Worm (Caenorhabditis elegans) whole organism, L1 larva: ENCODE measurements around the gene C34B4.5.
A peak's percentile ranks its signal among the peaks of the same experiment; 100 is the strongest.

Experiments used
- C04F5.9 ChIP-seq: sonication (generic microtip); optimal IDR thresholded peaks from 2 replicates; lab custom pipeline; 2016; ENCODE audit warnings: missing genetic modification characterization, missing compliant biosample characterization
- F16B12.6 ChIP-seq: fragments of 150-350 bp; optimal IDR thresholded peaks from 2 replicates; lab custom pipeline; 2014; ENCODE audit warnings: missing biosample characterization, missing genetic modification characterization
- Y116A8C.19 ChIP-seq: sonication (generic microtip); optimal IDR thresholded peaks from 2 replicates; lab custom pipeline; 2016; ENCODE audit warnings: missing compliant biosample characterization, missing genetic modification characterization, borderline replicate concordance
- aly-2 ChIP-seq: fragments of 150-350 bp; optimal IDR thresholded peaks from 2 replicates; lab custom pipeline; 2014; ENCODE audit warnings: missing biosample characterization, missing genetic modification characterization
- ama-1 ChIP-seq: fragments of 150-350 bp; optimal IDR thresholded peaks from 2 replicates; lab custom pipeline; 2014
- ceh-63 ChIP-seq: fragments of 200-800 bp; sonication (Bioruptor generic); optimal IDR thresholded peaks from 2 replicates; lab custom pipeline; 2018; ENCODE audit warnings: mild to moderate bottlenecking, missing genetic modification characterization, missing compliant biosample characterization
- ceh-82 ChIP-seq, 3 experiments: fragments of 150-350 bp in 1 of 3; sonication (generic microtip) in 2 of 3; optimal IDR thresholded peaks; 2 replicates each; lab custom pipeline; 2014 to 2017; ENCODE audit warnings: missing biosample characterization in 3 of 3, missing genetic modification characterization in 3 of 3
- ceh-88 ChIP-seq: fragments of 200-800 bp; sonication (Bioruptor generic); IDR thresholded peaks from 2 replicates; pipeline ENCODE4 v1.3.6; 2022; ENCODE audit warnings: missing genetic modification characterization, missing compliant biosample characterization
- dsc-1 ChIP-seq: sonication (generic microtip); optimal IDR thresholded peaks from 2 replicates; lab custom pipeline; 2016; ENCODE audit warnings: mild to moderate bottlenecking, missing genetic modification characterization, missing compliant biosample characterization
- efl-1 ChIP-seq, 4 experiments: fragments of 150-350 bp; optimal IDR thresholded peaks in 3 of 4; peaks in 1 of 4; 1 replicate in 1 of 4; 2 replicates in 3 of 4; lab custom pipeline; 2014; ENCODE audit warnings: missing biosample characterization in 2 of 4, missing genetic modification characterization in 2 of 4, missing genetic modification reagents in 2 of 4
- efl-3 ChIP-seq: fragments of 200-800 bp; sonication (Bioruptor generic); optimal IDR thresholded peaks from 2 replicates; lab custom pipeline; 2018; ENCODE audit warnings: mild to moderate bottlenecking, missing genetic modification characterization, missing compliant biosample characterization
- egl-13 ChIP-seq: sonication (generic microtip); optimal IDR thresholded peaks from 2 replicates; lab custom pipeline; 2016; ENCODE audit warnings: missing genotype, missing genetic modification reagents, missing genetic modification characterization, missing compliant biosample characterization
- egl-27 ChIP-seq, 2 experiments: fragments of 150-350 bp in 1 of 2; sonication (generic microtip); optimal IDR thresholded peaks; 3 replicates each; lab custom pipeline; 2017 to 2018; ENCODE audit warnings: missing biosample characterization in 2 of 2, missing genetic modification characterization in 2 of 2, missing genetic modification reagents in 2 of 2
- elt-2 ChIP-seq: sonication (generic microtip); optimal IDR thresholded peaks from 2 replicates; lab custom pipeline; 2016; ENCODE audit warnings: missing genetic modification characterization, mild to moderate bottlenecking, inconsistent platforms, missing compliant biosample characterization, missing genetic modification reagents
- hlh-4 ChIP-seq: sonication (generic microtip); optimal IDR thresholded peaks from 2 replicates; lab custom pipeline; 2016; ENCODE audit warnings: mild to moderate bottlenecking, missing genetic modification characterization, missing compliant biosample characterization
- lin-14 ChIP-seq: fragments of 200-800 bp; sonication (Bioruptor generic); optimal IDR thresholded peaks from 2 replicates; lab custom pipeline; 2018; ENCODE audit warnings: mild to moderate bottlenecking, missing genetic modification characterization, moderate library complexity, missing compliant biosample characterization
- lin-15B ChIP-seq: fragments of 150-350 bp; sonication (generic microtip); optimal IDR thresholded peaks from 3 replicates; lab custom pipeline; 2014; ENCODE audit warnings: missing biosample characterization, missing genetic modification characterization
- lin-35 ChIP-seq, 2 experiments: fragments of 150-350 bp; optimal IDR thresholded peaks; 2 replicates each; lab custom pipeline; 2014; ENCODE audit warnings: missing biosample characterization in 2 of 2, missing genetic modification characterization in 2 of 2, missing genetic modification reagents in 2 of 2
- lin-39 ChIP-seq: fragments of 150-350 bp; optimal IDR thresholded peaks from 2 replicates; lab custom pipeline; 2014; ENCODE audit warnings: missing biosample characterization, missing genetic modification reagents, missing genetic modification characterization
- lir-3 ChIP-seq: sonication (generic microtip); optimal IDR thresholded peaks from 2 replicates; lab custom pipeline; 2016; ENCODE audit warnings: mild to moderate bottlenecking, missing genetic modification characterization, moderate library complexity, missing compliant biosample characterization; ENCODE audit not compliant: poor library complexity
- lsy-2 ChIP-seq, 2 experiments: fragments of 150-350 bp; optimal IDR thresholded peaks; 2 replicates each; lab custom pipeline; 2014; ENCODE audit warnings: missing biosample characterization in 2 of 2, missing genetic modification characterization in 2 of 2
- mab-9 ChIP-seq: fragments of 200-800 bp; sonication (Bioruptor generic); IDR thresholded peaks from 2 replicates; pipeline ENCODE4 v1.3.6; 2022; ENCODE audit warnings: missing genetic modification reagents, missing genetic modification characterization, missing compliant biosample characterization
- mep-1 ChIP-seq: fragments of 150-350 bp; optimal IDR thresholded peaks from 2 replicates; lab custom pipeline; 2014; ENCODE audit warnings: missing biosample characterization, missing genetic modification characterization
- nhr-11 ChIP-seq: fragments of 150-350 bp; optimal IDR thresholded peaks from 2 replicates; lab custom pipeline; 2014; ENCODE audit warnings: missing biosample characterization, missing genetic modification characterization
- nhr-19 ChIP-seq: fragments of 200-800 bp; sonication (Bioruptor generic); conservative IDR thresholded peaks from 2 replicates; pipeline ENCODE4 v1.3.6; 2022; ENCODE audit warnings: missing genetic modification characterization, missing compliant biosample characterization
- nhr-237 ChIP-seq: fragments of 150-350 bp; optimal IDR thresholded peaks from 2 replicates; lab custom pipeline; 2014; ENCODE audit warnings: missing biosample characterization, missing genetic modification characterization
- nhr-71 ChIP-seq: sonication (generic microtip); optimal IDR thresholded peaks from 2 replicates; lab custom pipeline; 2016; ENCODE audit warnings: mild to moderate bottlenecking, missing genetic modification characterization, moderate library complexity, missing compliant biosample characterization
- nhr-85 ChIP-seq: sonication (generic microtip); peaks from one replicate; lab custom pipeline; 2016; ENCODE audit warnings: missing genetic modification characterization, inconsistent platforms, missing compliant biosample characterization
- nhr-90 ChIP-seq: sonication (generic microtip); optimal IDR thresholded peaks from 2 replicates; lab custom pipeline; 2016; ENCODE audit warnings: mild to moderate bottlenecking, missing genetic modification characterization, missing compliant biosample characterization; ENCODE audit not compliant: poor library complexity
- pag-3 ChIP-seq: sonication (generic microtip); optimal IDR thresholded peaks from 2 replicates; lab custom pipeline; 2017; ENCODE audit warnings: missing genetic modification characterization, mild to moderate bottlenecking, missing compliant biosample characterization, antibody characterized with exemption, borderline replicate concordance; ENCODE audit not compliant: insufficient read depth
- pax-3 ChIP-seq: fragments of 200-800 bp; sonication (Bioruptor generic); optimal IDR thresholded peaks from 2 replicates; lab custom pipeline; 2018; ENCODE audit warnings: mild to moderate bottlenecking, missing genetic modification characterization, moderate library complexity, missing compliant biosample characterization
- snpc-4 ChIP-seq: fragments of 150-350 bp; optimal IDR thresholded peaks from 2 replicates; lab custom pipeline; 2014; ENCODE audit warnings: missing biosample characterization, missing genetic modification characterization
- snu-23 ChIP-seq: sonication (generic microtip); optimal IDR thresholded peaks from 2 replicates; lab custom pipeline; 2016; ENCODE audit warnings: missing genetic modification characterization, missing compliant biosample characterization
- sox-4 ChIP-seq: sonication (generic microtip); optimal IDR thresholded peaks from 2 replicates; lab custom pipeline; 2016; ENCODE audit warnings: missing genetic modification characterization, missing compliant biosample characterization
- tlp-1 ChIP-seq: fragments of 150-350 bp; optimal IDR thresholded peaks from 2 replicates; lab custom pipeline; 2014; ENCODE audit warnings: missing biosample characterization, missing genetic modification characterization
- unc-30 ChIP-seq: sonication (generic microtip); optimal IDR thresholded peaks from 2 replicates; lab custom pipeline; 2017; ENCODE audit warnings: missing biosample characterization, missing genetic modification characterization
- unc-86 ChIP-seq: sonication (generic microtip); optimal IDR thresholded peaks from 2 replicates; lab custom pipeline; 2016; ENCODE audit warnings: missing genetic modification characterization, missing compliant biosample characterization
- unc-98 ChIP-seq: fragments of 200-800 bp; sonication (Bioruptor generic); IDR thresholded peaks from 2 replicates; pipeline ENCODE4 v1.3.6; 2022; ENCODE audit warnings: missing genetic modification characterization, missing compliant biosample characterization
- vab-15 ChIP-seq: sonication (generic microtip); optimal IDR thresholded peaks from 2 replicates; lab custom pipeline; 2017; ENCODE audit warnings: missing genotype, mild to moderate bottlenecking, missing genetic modification characterization, missing compliant biosample characterization

C34B4.5 gene

ce11 chrV:13088485-13088884 is 7.3 kb upstream of the C34B4.5 start:
- no peak for TF ChIP-seq unc-30
- peak; percentile 1 for TF ChIP-seq dsc-1 (tag; lab: Kevin White, UChicago)
- peak; percentile 7 for TF ChIP-seq snu-23 (GFP tag; lab: Kevin White, UChicago)
- TF ChIP-seq nhr-85 (tag; lab: Kevin White, UChicago), result peak; percentile 64
- no peak for TF ChIP-seq pag-3 (tag; lab: Kevin White, UChicago)
- TF ChIP-seq efl-3 (GFP tag; lab: Kevin White, UChicago), result no peak
- no peak for TF ChIP-seq pax-3 (tag; lab: Kevin White, UChicago)
- TF ChIP-seq ama-1 (lab: Kevin White, UChicago), result no peak
- TF ChIP-seq unc-98 (GFP tag; lab: Robert Waterston, UW), result no peak

- peak; percentile 9 for TF ChIP-seq elt-2 (tag; lab: Kevin White, UChicago)
- TF ChIP-seq unc-30, result no peak
- no peak for TF ChIP-seq unc-86 (tag; lab: Kevin White, UChicago)
- TF ChIP-seq nhr-90 (tag; lab: Kevin White, UChicago), result peak; percentile 29
- peak; percentile 18 for TF ChIP-seq pax-3 (tag; lab: Kevin White, UChicago)
- peak; percentile 0 for TF ChIP-seq snu-23 (GFP tag; lab: Kevin White, UChicago)
- peak; percentile 19; the same call in 1 of the 2 replicates for TF ChIP-seq nhr-19 (GFP tag; lab: Robert Waterston, UW)
- TF ChIP-seq snpc-4 (tag; lab: Kevin White, UChicago), result no peak
- TF ChIP-seq aly-2 (tag; lab: Kevin White, UChicago), result peak; percentile 54
- peak; percentile 8 for TF ChIP-seq lin-14 (GFP tag; lab: Kevin White, UChicago)
- TF ChIP-seq lin-39 (tag; lab: Kevin White, UChicago), result no peak
- TF ChIP-seq ceh-82 (tag; optimal IDR thresholded peaks at IDR 0.05; lab: Kevin White, UChicago), result no peak
- TF ChIP-seq nhr-71, result peak; percentile 32
- peak; percentile 49 for TF ChIP-seq nhr-85 (tag; lab: Kevin White, UChicago)
- TF ChIP-seq tlp-1 (tag; lab: Kevin White, UChicago), result no peak
- no peak for TF ChIP-seq F16B12.6 (tag; lab: Kevin White, UChicago)
- no peak for TF ChIP-seq efl-1 (optimal IDR thresholded peaks at IDR 0.05; lab: Kevin White, UChicago)
- peak in 1 of 2 experiments; percentile 16 for TF ChIP-seq efl-1 (GFP tag; optimal IDR thresholded peaks at IDR 0.05 in 1 of 2; lab: Kevin White, UChicago)
- no peak for TF ChIP-seq ceh-88 (GFP tag; lab: Robert Waterston, UW)
- no peak for TF ChIP-seq lir-3
- 0 out of 2 replicates have a peak, but pooled peaks have one; percentile 33 for TF ChIP-seq mab-9 (GFP tag; lab: Robert Waterston, UW)
- TF ChIP-seq mep-1 (tag; lab: Kevin White, UChicago), result no peak
- no peak for TF ChIP-seq lin-35 (GFP tag; optimal IDR thresholded peaks at IDR 0.05; lab: Kevin White, UChicago)
These were observed 5.5 kb upstream of the C34B4.5 start, which contains the start of gene C34B4.4 for ce11 chrV:13090130-13090770. Gene C34B4.4 (plus strand): TSS chrV:13090405.

ce11 chrV:13092349-13092748 is 3.4 kb upstream of the C34B4.5 start, which contains the start of gene lurp-4:
Gene lurp-4 (plus strand): TSS chrV:13092649.
- TF ChIP-seq egl-13 (tag; lab: Kevin White, UChicago) (no peak), snpc-4 (tag; lab: Kevin White, UChicago) (no peak), nhr-11 (tag; lab: Kevin White, UChicago) (no peak), Y116A8C.19 (tag; lab: Kevin White, UChicago) (no peak), lsy-2 (tag; optimal IDR thresholded peaks at IDR 0.05; lab: Kevin White, UChicago) (no peak), nhr-85 (tag; lab: Kevin White, UChicago) (no peak), C04F5.9 (tag; lab: Kevin White, UChicago) (no peak), nhr-237 (no peak), dsc-1 (tag; lab: Kevin White, UChicago) (no peak), mab-9 (GFP tag; lab: Robert Waterston, UW) (no peak), egl-27 (tag; optimal IDR thresholded peaks at IDR 0.05; lab: Kevin White, UChicago) (no peak), ceh-63 (GFP tag; lab: Kevin White, UChicago) (no peak), lir-3 (no peak), lin-15B (tag; lab: Kevin White, UChicago) (no peak), nhr-90 (tag; lab: Kevin White, UChicago) (no peak), lin-14 (GFP tag; lab: Kevin White, UChicago) (no peak), sox-4 (tag; lab: Kevin White, UChicago) (no peak), lin-39 (tag; lab: Kevin White, UChicago) (no peak), hlh-4 (tag; lab: Kevin White, UChicago) (no peak), vab-15 (tag; lab: Kevin White, UChicago) (no peak)
